Fruit fly (Drosophila melanogaster) whole organism, wandering third instar larva: ENCODE data around the gene CG5846.
A peak's percentile ranks its signal among the peaks of the same experiment; 100 is the strongest.

Source experiments
- Abd-B ChIP-seq: fragments of >200 bp; optimal IDR thresholded peaks from 2 replicates; lab custom pipeline; 2017; ENCODE audit warnings: missing biosample characterization, missing genetic modification characterization
- CG32264 ChIP-seq: fragments of 200-800 bp; sonication (Bioruptor generic); optimal IDR thresholded peaks from 2 replicates; lab custom pipeline; 2016; ENCODE audit warnings: missing biosample characterization, missing genetic modification characterization
- CG9705 ChIP-seq: fragments of 200-800 bp; sonication (Bioruptor generic); optimal IDR thresholded peaks from 2 replicates; lab custom pipeline; 2018; ENCODE audit warnings: missing biosample characterization, mild to moderate bottlenecking, missing genetic modification characterization
- CrebA ChIP-seq: fragments of 200-800 bp; sonication (Bioruptor generic); optimal IDR thresholded peaks from 2 replicates; lab custom pipeline; 2016; ENCODE audit warnings: missing biosample characterization, mild to moderate bottlenecking, missing genetic modification characterization, borderline replicate concordance
- Dfd ChIP-seq: fragments of >200 bp; optimal IDR thresholded peaks from 2 replicates; lab custom pipeline; 2017; ENCODE audit warnings: missing biosample characterization, missing genetic modification characterization
- Dif ChIP-seq: fragments of 200-275, 200-300 bp; sonication (Bioruptor generic); optimal IDR thresholded peaks from 2 replicates; lab custom pipeline; 2018; ENCODE audit warnings: missing biosample characterization, missing genetic modification characterization; ENCODE audit not compliant: partially characterized antibody
- GATAd ChIP-seq: sonication (Bioruptor generic); optimal IDR thresholded peaks from 2 replicates; lab custom pipeline; 2016; ENCODE audit warnings: missing biosample characterization, missing genetic modification characterization
- HLH106 ChIP-seq: fragments of 200-800 bp; optimal IDR thresholded peaks from 3 replicates; lab custom pipeline; 2019; ENCODE audit warnings: missing biosample characterization, mild to moderate bottlenecking, missing genetic modification characterization, moderate library complexity
- Hnf4 ChIP-seq: fragments of 200-800 bp; sonication (Bioruptor generic); optimal IDR thresholded peaks from 2 replicates; lab custom pipeline; 2016; ENCODE audit warnings: missing biosample characterization, mild to moderate bottlenecking, missing genetic modification characterization
- Hr78 ChIP-seq: fragments of >200 bp; optimal IDR thresholded peaks from 2 replicates; lab custom pipeline; 2017; ENCODE audit warnings: missing biosample characterization, missing genetic modification characterization
- Hr83 ChIP-seq: fragments of 200-300 bp; sonication (Bioruptor generic); optimal IDR thresholded peaks from 2 replicates; lab custom pipeline; 2016; ENCODE audit warnings: missing biosample characterization, mild to moderate bottlenecking, missing genetic modification characterization, moderate library complexity; ENCODE audit not compliant: poor library complexity, severe bottlenecking
- Jra ChIP-seq: sonication (Bioruptor generic); optimal IDR thresholded peaks from 2 replicates; lab custom pipeline; 2016; ENCODE audit warnings: missing biosample characterization, missing genetic modification characterization
- Mio ChIP-seq: sonication (Bioruptor generic); optimal IDR thresholded peaks from 2 replicates; lab custom pipeline; 2016; ENCODE audit warnings: missing biosample characterization, missing genetic modification characterization
- Myc ChIP-seq: fragments of >200 bp; optimal IDR thresholded peaks from 2 replicates; lab custom pipeline; 2017
- N ChIP-seq: fragments of >200 bp; optimal IDR thresholded peaks from 2 replicates; lab custom pipeline; 2018; ENCODE audit warnings: missing biosample characterization, missing external identifiers, missing genetic modification characterization
- OdsH ChIP-seq: fragments of 200-800 bp; sonication (Bioruptor generic); optimal IDR thresholded peaks from 2 replicates; lab custom pipeline; 2016; ENCODE audit warnings: missing biosample characterization, mild to moderate bottlenecking, missing genetic modification characterization
- Rel ChIP-seq, 2 experiments: fragments of 200-800 bp; sonication (Bioruptor generic) in 1 of 2; optimal IDR thresholded peaks; 2 replicates in 1 of 2; 3 replicates in 1 of 2; lab custom pipeline; 2016 to 2019; ENCODE audit warnings: mild to moderate bottlenecking in 2 of 2, missing biosample characterization in 2 of 2, missing genetic modification characterization in 2 of 2, moderate library complexity in 1 of 2
- Sp1 ChIP-seq: fragments of 200-800 bp; sonication (Bioruptor generic); optimal IDR thresholded peaks from 3 replicates; lab custom pipeline; 2019; ENCODE audit warnings: missing biosample characterization, mild to moderate bottlenecking, missing genetic modification characterization, moderate library complexity
- Vsx2 ChIP-seq: fragments of 200-300, 225-300 bp; sonication (Bioruptor generic); optimal IDR thresholded peaks from 2 replicates; lab custom pipeline; 2018; ENCODE audit warnings: missing biosample characterization, missing genetic modification characterization; ENCODE audit not compliant: partially characterized antibody
- br ChIP-seq: fragments of 200-800 bp; sonication (Bioruptor generic); optimal IDR thresholded peaks from 2 replicates; lab custom pipeline; 2016; ENCODE audit warnings: missing biosample characterization, missing genetic modification characterization
- brk ChIP-seq: fragments of 200-800 bp; sonication (Bioruptor generic); optimal IDR thresholded peaks from 2 replicates; lab custom pipeline; 2016; ENCODE audit warnings: missing biosample characterization, mild to moderate bottlenecking, missing genetic modification characterization
- dl ChIP-seq, 2 experiments: fragments of 175-275, 200-275 bp in 1 of 2; fragments of 200-275 bp in 1 of 2; sonication (Bioruptor generic); optimal IDR thresholded peaks; lab custom pipeline; 2018; ENCODE audit warnings: mild to moderate bottlenecking in 2 of 2, missing biosample characterization in 2 of 2, missing genetic modification characterization in 2 of 2, moderate library complexity in 2 of 2; ENCODE audit not compliant: partially characterized antibody in 2 of 2, insufficient read depth in 1 of 2
- dmrt93B ChIP-seq: fragments of 200-800 bp; sonication (Bioruptor generic); optimal IDR thresholded peaks from 2 replicates; lab custom pipeline; 2018; ENCODE audit warnings: missing biosample characterization, mild to moderate bottlenecking, missing genetic modification characterization
- dsf ChIP-seq: sonication (Bioruptor generic); optimal IDR thresholded peaks from 2 replicates; lab custom pipeline; 2016; ENCODE audit warnings: missing biosample characterization, missing genetic modification characterization, borderline replicate concordance
- ey ChIP-seq: fragments of 200-800 bp; sonication (Bioruptor generic); optimal IDR thresholded peaks from 2 replicates; lab custom pipeline; 2016; ENCODE audit warnings: missing biosample characterization, missing genetic modification characterization
- foxo ChIP-seq, 2 experiments: fragments of 200-800 bp; sonication (Bioruptor generic); optimal IDR thresholded peaks; 2 replicates in 1 of 2; 3 replicates in 1 of 2; lab custom pipeline; 2016 to 2017; ENCODE audit warnings: missing biosample characterization in 2 of 2, missing genetic modification characterization in 2 of 2
- fru ChIP-seq: fragments of 200-800 bp; sonication (Bioruptor generic); optimal IDR thresholded peaks from 3 replicates; lab custom pipeline; 2016; ENCODE audit warnings: missing biosample characterization, mild to moderate bottlenecking, missing genetic modification characterization
- h ChIP-seq: fragments of 200-800 bp; sonication (Bioruptor generic); optimal IDR thresholded peaks from 3 replicates; lab custom pipeline; 2016; ENCODE audit warnings: missing biosample characterization, mild to moderate bottlenecking, missing genetic modification characterization
- jim ChIP-seq: fragments of 175-275, 200-325 bp; sonication (Bioruptor generic); optimal IDR thresholded peaks from 2 replicates; lab custom pipeline; 2016; ENCODE audit warnings: missing biosample characterization, mild to moderate bottlenecking, missing genetic modification characterization
- lola ChIP-seq: fragments of >200 bp; optimal IDR thresholded peaks from 2 replicates; lab custom pipeline; 2017; ENCODE audit warnings: missing biosample characterization, missing genetic modification characterization
- pan ChIP-seq: fragments of >200 bp; optimal IDR thresholded peaks from 2 replicates; lab custom pipeline; 2017
- psq ChIP-seq: fragments of 200-800 bp; sonication (Bioruptor generic); optimal IDR thresholded peaks from 3 replicates; lab custom pipeline; 2017; ENCODE audit warnings: missing biosample characterization, mild to moderate bottlenecking, missing genetic modification characterization, moderate library complexity
- rgr ChIP-seq: fragments of 200-800 bp; sonication (Bioruptor generic); optimal IDR thresholded peaks from 3 replicates; lab custom pipeline; 2016; ENCODE audit warnings: missing biosample characterization, mild to moderate bottlenecking, missing genetic modification characterization
- sage ChIP-seq: fragments of 200-800 bp; sonication (Bioruptor generic); optimal IDR thresholded peaks from 2 replicates; lab custom pipeline; 2016; ENCODE audit warnings: missing biosample characterization, mild to moderate bottlenecking, missing genetic modification characterization
- sv ChIP-seq: fragments of 200-800 bp; sonication (Bioruptor generic); optimal IDR thresholded peaks from 3 replicates; lab custom pipeline; 2016; ENCODE audit warnings: missing biosample characterization, missing genetic modification characterization
- tai ChIP-seq: sonication (Bioruptor generic); optimal IDR thresholded peaks from 2 replicates; lab custom pipeline; 2016; ENCODE audit warnings: missing biosample characterization, missing genetic modification characterization
- usp ChIP-seq: fragments of >200 bp; optimal IDR thresholded peaks from 2 replicates; lab custom pipeline; 2017; ENCODE audit warnings: missing biosample characterization, missing genetic modification characterization
- woc ChIP-seq: sonication (Bioruptor generic); optimal IDR thresholded peaks from 2 replicates; lab custom pipeline; 2016; ENCODE audit warnings: missing biosample characterization, mild to moderate bottlenecking, missing genetic modification characterization

The CG5846 gene

dm6 chr2L:9982516-9982915 is 25.5 kb upstream of the CG5846 start:
- TF ChIP-seq usp (GFP tag; lab: Kevin White, UChicago): no peak
- TF ChIP-seq Dif (GFP tag; lab: Kevin White, UChicago): no peak
- TF ChIP-seq psq (GFP tag; lab: Kevin White, UChicago): peak; percentile 70
- peak; percentile 72 for TF ChIP-seq rgr
- TF ChIP-seq Hr78: no peak
- TF ChIP-seq br (GFP tag; lab: Kevin White, UChicago): peak; percentile 13
- TF ChIP-seq Rel (GFP tag; optimal IDR thresholded peaks at IDR 0.05; lab: Kevin White, UChicago): no peak
- TF ChIP-seq Rel (tag; optimal IDR thresholded peaks at IDR 0.05; lab: Kevin White, UChicago): peak; percentile 51
- no peak for TF ChIP-seq lola (GFP tag; lab: Kevin White, UChicago)
- no peak for TF ChIP-seq Abd-B (GFP tag; lab: Kevin White, UChicago)
- TF ChIP-seq sv (GFP tag; lab: Kevin White, UChicago): no peak
- no peak for TF ChIP-seq dsf
- no peak for TF ChIP-seq GATAd (GFP tag; lab: Kevin White, UChicago)
- no peak for TF ChIP-seq Myc
- TF ChIP-seq OdsH (GFP tag; lab: Kevin White, UChicago): peak; percentile 79
- no peak for TF ChIP-seq Mio (GFP tag; lab: Kevin White, UChicago)
- no peak for TF ChIP-seq dl (GFP tag; optimal IDR thresholded peaks at IDR 0.05; lab: Kevin White, UChicago; ENCODE audit: insufficient read depth in 1 of 2, partially characterized antibody in 2 of 2)
- peak; percentile 70 for TF ChIP-seq ey (GFP tag; lab: Kevin White, UChicago)
- peak; percentile 91 for TF ChIP-seq Sp1 (GFP tag; lab: Kevin White, UChicago)
- no peak for TF ChIP-seq sage (GFP tag; lab: Kevin White, UChicago)
- TF ChIP-seq CG9705 (GFP tag; lab: Kevin White, UChicago): peak; percentile 61
- TF ChIP-seq foxo (GFP tag; optimal IDR thresholded peaks at IDR 0.05; lab: Kevin White, UChicago): peak in 1 of 2 experiments; percentile 87
- no peak for TF ChIP-seq pan (lab: Kevin White, UChicago)
- no peak for TF ChIP-seq jim (GFP tag; lab: Kevin White, UChicago)
- peak; percentile 29 for TF ChIP-seq woc (GFP tag; lab: Kevin White, UChicago)
- TF ChIP-seq fru: peak; percentile 92
- no peak for TF ChIP-seq N (GFP tag; lab: Kevin White, UChicago)
- TF ChIP-seq brk: peak; percentile 51
- TF ChIP-seq dmrt93B: peak; percentile 76
- TF ChIP-seq Jra (GFP tag; lab: Kevin White, UChicago): peak; percentile 23
- TF ChIP-seq Dfd: no peak
- no peak for TF ChIP-seq CG32264 (GFP tag; lab: Kevin White, UChicago)
- peak; percentile 35 for TF ChIP-seq Hnf4 (GFP tag; lab: Kevin White, UChicago)
- no peak for TF ChIP-seq tai (GFP tag; lab: Kevin White, UChicago)
- no peak for TF ChIP-seq CrebA
- no peak for TF ChIP-seq Hr83
- peak; percentile 87 for TF ChIP-seq h (GFP tag; lab: Kevin White, UChicago)
- TF ChIP-seq HLH106 (tag; lab: Kevin White, UChicago): peak; percentile 90
- no peak for TF ChIP-seq Vsx2 (GFP tag; lab: Kevin White, UChicago)
- TF ChIP-seq, all 38 proteins: peak for 17

dm6 chr2L:9981809-9982208 is 24.8 kb upstream of the CG5846 start:
- TF ChIP-seq N (GFP tag; lab: Kevin White, UChicago): no peak
- TF ChIP-seq Abd-B (GFP tag; lab: Kevin White, UChicago): no peak
- TF ChIP-seq HLH106 (tag; lab: Kevin White, UChicago): peak; percentile 72
- TF ChIP-seq GATAd (GFP tag; lab: Kevin White, UChicago): no peak
- TF ChIP-seq tai (GFP tag; lab: Kevin White, UChicago): no peak
- TF ChIP-seq br (GFP tag; lab: Kevin White, UChicago): no peak
- no peak for TF ChIP-seq jim (GFP tag; lab: Kevin White, UChicago)
- no peak for TF ChIP-seq CG32264 (GFP tag; lab: Kevin White, UChicago)
- TF ChIP-seq usp (GFP tag; lab: Kevin White, UChicago): no peak
- TF ChIP-seq CrebA: no peak
- TF ChIP-seq woc (GFP tag; lab: Kevin White, UChicago): peak; percentile 22
- TF ChIP-seq OdsH (GFP tag; lab: Kevin White, UChicago): no peak
- peak; percentile 64 for TF ChIP-seq Sp1 (GFP tag; lab: Kevin White, UChicago)
- TF ChIP-seq dmrt93B: no peak
- no peak for TF ChIP-seq dl (GFP tag; optimal IDR thresholded peaks at IDR 0.05; lab: Kevin White, UChicago; ENCODE audit: insufficient read depth in 1 of 2, partially characterized antibody in 2 of 2)
- peak; percentile 60 for TF ChIP-seq h (GFP tag; lab: Kevin White, UChicago)
- TF ChIP-seq Rel (GFP tag; optimal IDR thresholded peaks at IDR 0.05; lab: Kevin White, UChicago): no peak
- TF ChIP-seq Rel (tag; optimal IDR thresholded peaks at IDR 0.05; lab: Kevin White, UChicago): no peak
- no peak for TF ChIP-seq sage (GFP tag; lab: Kevin White, UChicago)
- TF ChIP-seq Dif (GFP tag; lab: Kevin White, UChicago): no peak
- no peak for TF ChIP-seq pan (lab: Kevin White, UChicago)
- no peak for TF ChIP-seq lola (GFP tag; lab: Kevin White, UChicago)
- TF ChIP-seq rgr: peak; percentile 30
- no peak for TF ChIP-seq Hr78
- no peak for TF ChIP-seq Dfd
- no peak for TF ChIP-seq Jra (GFP tag; lab: Kevin White, UChicago)
- TF ChIP-seq Hnf4 (GFP tag; lab: Kevin White, UChicago): peak; percentile 28
- no peak for TF ChIP-seq CG9705 (GFP tag; lab: Kevin White, UChicago)
- no peak for TF ChIP-seq Hr83
- TF ChIP-seq ey (GFP tag; lab: Kevin White, UChicago): peak; percentile 11
- TF ChIP-seq Mio (GFP tag; lab: Kevin White, UChicago): no peak
- TF ChIP-seq Vsx2 (GFP tag; lab: Kevin White, UChicago): no peak
- TF ChIP-seq Myc: no peak
- peak in 1 of 2 experiments; percentile 31 for TF ChIP-seq foxo (GFP tag; optimal IDR thresholded peaks at IDR 0.05; lab: Kevin White, UChicago)
- TF ChIP-seq sv (GFP tag; lab: Kevin White, UChicago): no peak
- peak; percentile 41 for TF ChIP-seq brk
- peak; percentile 55 for TF ChIP-seq fru
- no peak for TF ChIP-seq psq (GFP tag; lab: Kevin White, UChicago)
- TF ChIP-seq dsf: no peak
